Worm (Caenorhabditis elegans) whole organism, L4 larva: ENCODE data around the gene stc-1.
A peak's percentile ranks its signal among the peaks of the same experiment; 100 is the strongest.

Experiments
- D1046.2 ChIP-seq: fragments of 200-800 bp; sonication (Bioruptor generic); IDR thresholded peaks from 2 replicates; pipeline ENCODE4 v1.3.6; 2022; ENCODE audit warnings: missing genetic modification characterization, missing compliant biosample characterization
- F49E8.2 ChIP-seq: sonication (generic microtip); optimal IDR thresholded peaks from 2 replicates; lab custom pipeline; 2016; ENCODE audit warnings: missing compliant biosample characterization, mild to moderate bottlenecking, missing genetic modification characterization, borderline replicate concordance
- R02D3.7 ChIP-seq: fragments of 150-350 bp; sonication (generic microtip); optimal IDR thresholded peaks from 3 replicates; lab custom pipeline; 2014; ENCODE audit warnings: missing biosample characterization, missing genetic modification characterization
- T26A8.4 ChIP-seq: fragments of 200-800 bp; sonication (Bioruptor generic); IDR thresholded peaks from 2 replicates; pipeline ENCODE4 v1.3.6; 2022; ENCODE audit warnings: missing genetic modification characterization, missing compliant biosample characterization
- Y105C5A.15 ChIP-seq: fragments of 200-800 bp; sonication (Bioruptor generic); IDR thresholded peaks from 2 replicates; pipeline ENCODE4 v1.3.6; 2022; ENCODE audit warnings: missing genetic modification characterization, missing compliant biosample characterization
- Y5F2A.4 ChIP-seq: fragments of 200-800 bp; sonication (Bioruptor generic); optimal IDR thresholded peaks from 2 replicates; lab custom pipeline; 2018; ENCODE audit warnings: mild to moderate bottlenecking, missing genetic modification characterization, missing compliant biosample characterization
- Y75B8A.6 ChIP-seq: fragments of 200-800 bp; sonication (Bioruptor generic); IDR thresholded peaks from 2 replicates; pipeline ENCODE4 v1.3.6; 2022; ENCODE audit warnings: missing genetic modification reagents, missing genetic modification characterization, missing compliant biosample characterization
- aha-1 ChIP-seq: fragments of 150-350 bp; peaks from one replicate; lab custom pipeline; 2014; ENCODE audit warnings: missing biosample characterization, missing genetic modification characterization
- aly-2 ChIP-seq: sonication (generic microtip); optimal IDR thresholded peaks from 2 replicates; lab custom pipeline; 2018; ENCODE audit warnings: missing biosample characterization, missing genetic modification characterization
- ama-1 ChIP-seq: fragments of 150-350 bp; optimal IDR thresholded peaks from 2 replicates; lab custom pipeline; 2014; ENCODE audit warnings: inconsistent platforms, mixed read lengths
- ceh-32 ChIP-seq: sonication (generic microtip); optimal IDR thresholded peaks from 2 replicates; lab custom pipeline; 2016; ENCODE audit warnings: mild to moderate bottlenecking, missing genetic modification characterization, missing compliant biosample characterization; ENCODE audit not compliant: poor library complexity
- ceh-44 ChIP-seq: fragments of 200-800 bp; sonication (Bioruptor generic); IDR thresholded peaks from 2 replicates; pipeline ENCODE4 v1.3.6; 2022; ENCODE audit warnings: missing genetic modification reagents, missing genetic modification characterization, missing compliant biosample characterization
- ceh-62 ChIP-seq: sonication (generic microtip); optimal IDR thresholded peaks from 2 replicates; lab custom pipeline; 2017; ENCODE audit warnings: missing biosample characterization, missing genetic modification characterization
- ceh-82 ChIP-seq: sonication (generic microtip); optimal IDR thresholded peaks from 2 replicates; lab custom pipeline; 2017; ENCODE audit warnings: missing biosample characterization, missing genetic modification characterization
- ces-1 ChIP-seq: fragments of 150-350 bp; sonication (generic microtip); optimal IDR thresholded peaks from 4 replicates; lab custom pipeline; 2014; ENCODE audit warnings: missing biosample characterization, missing genetic modification reagents, missing genetic modification characterization
- cey-2 ChIP-seq: sonication (generic microtip); optimal IDR thresholded peaks from 3 replicates; lab custom pipeline; 2017; ENCODE audit warnings: missing genetic modification characterization, mild to moderate bottlenecking, missing compliant biosample characterization, antibody characterized with exemption, borderline replicate concordance; ENCODE audit not compliant: insufficient read depth
- daf-12 ChIP-seq: fragments of 150-350 bp; optimal IDR thresholded peaks from 2 replicates; lab custom pipeline; 2014; ENCODE audit warnings: missing biosample characterization, missing genetic modification reagents, missing genetic modification characterization
- daf-8 ChIP-seq: fragments of 200-800 bp; sonication (Bioruptor generic); IDR thresholded peaks from 2 replicates; pipeline ENCODE4 v1.3.6; 2022; ENCODE audit warnings: missing genetic modification characterization, missing compliant biosample characterization
- dmd-8 ChIP-seq: fragments of 200-800 bp; sonication (Bioruptor generic); IDR thresholded peaks from 2 replicates; pipeline ENCODE4 v1.3.6; 2022; ENCODE audit warnings: missing genetic modification characterization, missing compliant biosample characterization
- dmd-9 ChIP-seq: fragments of 200-800 bp; sonication (Bioruptor generic); IDR thresholded peaks from 2 replicates; pipeline ENCODE4 v1.3.6; 2022; ENCODE audit warnings: missing genetic modification reagents, missing genetic modification characterization, missing compliant biosample characterization
- duxl-1 ChIP-seq: sonication (generic microtip); optimal IDR thresholded peaks from 2 replicates; lab custom pipeline; 2016; ENCODE audit warnings: mild to moderate bottlenecking, missing genetic modification characterization, moderate library complexity, missing compliant biosample characterization; ENCODE audit not compliant: poor library complexity
- dve-1 ChIP-seq: sonication (generic microtip); optimal IDR thresholded peaks from 2 replicates; lab custom pipeline; 2017; ENCODE audit warnings: antibody characterized with exemption, mild to moderate bottlenecking, missing genetic modification characterization, missing compliant biosample characterization; ENCODE audit not compliant: insufficient read depth
- egl-27 ChIP-seq: sonication (generic microtip); optimal IDR thresholded peaks from 3 replicates; lab custom pipeline; 2017; ENCODE audit warnings: missing biosample characterization, missing genetic modification reagents, missing genetic modification characterization
- hif-1 ChIP-seq, 2 experiments: sonication (generic microtip); optimal IDR thresholded peaks; 2 replicates each; lab custom pipeline; 2016 to 2017; ENCODE audit warnings: missing compliant biosample characterization in 2 of 2, missing genetic modification characterization in 2 of 2, missing genetic modification reagents in 2 of 2, missing genotype in 2 of 2, mild to moderate bottlenecking in 1 of 2
- hlh-11 ChIP-seq: fragments of 200-800 bp; sonication (Bioruptor generic); optimal IDR thresholded peaks from 2 replicates; lab custom pipeline; 2018; ENCODE audit warnings: mild to moderate bottlenecking, missing genetic modification characterization, missing compliant biosample characterization
- hlh-30 ChIP-seq: sonication (generic microtip); optimal IDR thresholded peaks from 2 replicates; lab custom pipeline; 2017; ENCODE audit warnings: antibody characterized with exemption, mild to moderate bottlenecking, missing genetic modification characterization, missing compliant biosample characterization; ENCODE audit not compliant: insufficient read depth
- hmg-1.1 ChIP-seq: fragments of 200-800 bp; sonication (Bioruptor generic); IDR thresholded peaks from 2 replicates; pipeline ENCODE4 v1.3.6; 2022; ENCODE audit warnings: missing genetic modification reagents, missing genetic modification characterization, missing compliant biosample characterization
- lin-15B ChIP-seq: fragments of 150-350 bp; sonication (generic microtip); optimal IDR thresholded peaks from 3 replicates; lab custom pipeline; 2014; ENCODE audit warnings: missing biosample characterization, missing genetic modification characterization
- lin-29 ChIP-seq: fragments of 200-800 bp; sonication (Bioruptor generic); IDR thresholded peaks from 2 replicates; pipeline ENCODE4 v1.3.6; 2022; ENCODE audit warnings: missing genetic modification reagents, missing genetic modification characterization, missing compliant biosample characterization
- lin-38 ChIP-seq: fragments of 200-800 bp; sonication (Bioruptor generic); IDR thresholded peaks from 2 replicates; pipeline ENCODE4 v1.3.6; 2022; ENCODE audit warnings: missing genetic modification reagents, missing genetic modification characterization, missing compliant biosample characterization
- lir-3 ChIP-seq: sonication (generic microtip); optimal IDR thresholded peaks from 2 replicates; lab custom pipeline; 2016; ENCODE audit warnings: mild to moderate bottlenecking, missing genetic modification characterization, missing compliant biosample characterization
- lsy-2 ChIP-seq, 2 experiments: fragments of 150-350 bp in 1 of 2; sonication (generic microtip) in 1 of 2; optimal IDR thresholded peaks; 2 replicates each; lab custom pipeline; 2014 to 2017; ENCODE audit warnings: missing biosample characterization in 2 of 2, missing genetic modification characterization in 2 of 2
- madf-5 ChIP-seq, 2 experiments: fragments of 200-800 bp; sonication (Bioruptor generic); IDR thresholded peaks; 2 replicates each; pipeline ENCODE4 v1.3.6; 2022; ENCODE audit warnings: missing compliant biosample characterization in 2 of 2, missing genetic modification characterization in 2 of 2
- madf-9 ChIP-seq: fragments of 200-800 bp; sonication (Bioruptor generic); conservative IDR thresholded peaks from 2 replicates; pipeline ENCODE4 v1.3.6; 2022; ENCODE audit warnings: missing genetic modification reagents, missing genetic modification characterization, missing compliant biosample characterization
- mdt-29 ChIP-seq: fragments of 200-800 bp; sonication (Bioruptor generic); IDR thresholded peaks from 2 replicates; pipeline ENCODE4 v1.3.6; 2022; ENCODE audit warnings: missing genetic modification reagents, missing genetic modification characterization, missing compliant biosample characterization
- mep-1 ChIP-seq: fragments of 150-350 bp; sonication (generic microtip); optimal IDR thresholded peaks from 3 replicates; lab custom pipeline; 2014; ENCODE audit warnings: missing biosample characterization, missing genetic modification characterization
- mxl-3 ChIP-seq: fragments of 200-800 bp; sonication (Bioruptor generic); optimal IDR thresholded peaks from 2 replicates; lab custom pipeline; 2018; ENCODE audit warnings: mild to moderate bottlenecking, missing genetic modification characterization, missing compliant biosample characterization
- nhr-11 ChIP-seq: fragments of 150-350 bp; optimal IDR thresholded peaks from 2 replicates; lab custom pipeline; 2014; ENCODE audit warnings: missing biosample characterization, missing genetic modification characterization
- nhr-111 ChIP-seq: fragments of 200-800 bp; sonication (Bioruptor generic); optimal IDR thresholded peaks from 2 replicates; lab custom pipeline; 2018; ENCODE audit warnings: mild to moderate bottlenecking, missing genetic modification characterization, missing compliant biosample characterization
- nhr-42 ChIP-seq: fragments of 200-800 bp; sonication (Bioruptor generic); IDR thresholded peaks from 2 replicates; pipeline ENCODE4 v1.3.6; 2022; ENCODE audit warnings: missing genetic modification characterization, missing compliant biosample characterization
- nhr-77 ChIP-seq: fragments of 150-350 bp; optimal IDR thresholded peaks from 2 replicates; lab custom pipeline; 2014; ENCODE audit warnings: missing biosample characterization, missing genetic modification characterization
- rbr-2 ChIP-seq: sonication (generic microtip); optimal IDR thresholded peaks from 2 replicates; lab custom pipeline; 2016; ENCODE audit warnings: missing genotype, missing genetic modification characterization, missing compliant biosample characterization
- saeg-2 ChIP-seq: fragments of 200-800 bp; sonication (Bioruptor generic); IDR thresholded peaks from 2 replicates; pipeline ENCODE4 v1.3.6; 2022; ENCODE audit warnings: missing genetic modification reagents, missing genetic modification characterization, missing compliant biosample characterization
- set-16 ChIP-seq: fragments of 200-800 bp; sonication (Bioruptor generic); IDR thresholded peaks from 2 replicates; pipeline ENCODE4 v1.3.6; 2022; ENCODE audit warnings: missing genetic modification reagents, missing genetic modification characterization, missing compliant biosample characterization
- snpc-4 ChIP-seq: fragments of 150-350 bp; optimal IDR thresholded peaks from 2 replicates; lab custom pipeline; 2014; ENCODE audit warnings: missing biosample characterization, missing genetic modification characterization
- spr-3 ChIP-seq: fragments of 200-800 bp; sonication (Bioruptor generic); optimal IDR thresholded peaks from 2 replicates; lab custom pipeline; 2018; ENCODE audit warnings: mild to moderate bottlenecking, missing genetic modification characterization, missing compliant biosample characterization
- unc-130 ChIP-seq: sonication (generic microtip); optimal IDR thresholded peaks from 2 replicates; lab custom pipeline; 2016; ENCODE audit warnings: missing genetic modification reagents, missing genetic modification characterization, missing compliant biosample characterization
- unc-39 ChIP-seq: sonication (generic microtip); optimal IDR thresholded peaks from 2 replicates; lab custom pipeline; 2017; ENCODE audit warnings: missing biosample characterization, missing genetic modification characterization
- zfp-3 ChIP-seq: fragments of 200-800 bp; sonication (Bioruptor generic); conservative IDR thresholded peaks from 2 replicates; pipeline ENCODE4 v1.3.6; 2022; ENCODE audit warnings: missing genetic modification reagents, missing genetic modification characterization, missing compliant biosample characterization
- ztf-11 ChIP-seq: fragments of 150-350 bp; optimal IDR thresholded peaks from 2 replicates; lab custom pipeline; 2014; ENCODE audit warnings: missing biosample characterization, missing genetic modification characterization
- ztf-7 ChIP-seq: fragments of 150-350 bp; optimal IDR thresholded peaks from 2 replicates; lab custom pipeline; 2014; ENCODE audit warnings: missing biosample characterization, missing genetic modification characterization

Gene stc-1

ce11 chrII:8546975-8547374, 19.0 kb downstream of the stc-1 start (continued):
- TF ChIP-seq ceh-62 (tag; lab: Kevin White, UChicago) (no peak), ceh-82 (tag; lab: Kevin White, UChicago) (no peak), Y5F2A.4 (GFP tag; lab: Kevin White, UChicago) (peak; percentile 80), Y105C5A.15 (no peak; the same call in 1 of the 2 replicates), madf-9 (GFP tag; lab: Robert Waterston, UW) (peak; percentile 72), daf-12 (tag; lab: Kevin White, UChicago) (no peak), saeg-2 (GFP tag; lab: Robert Waterston, UW) (peak; percentile 61; the same call in 1 of the 2 replicates), spr-3 (GFP tag; lab: Kevin White, UChicago) (peak; percentile 79), Y75B8A.6 (GFP tag; lab: Robert Waterston, UW) (peak; percentile 61; the same call in 1 of the 2 replicates), R02D3.7 (tag; lab: Kevin White, UChicago) (peak; percentile 7), F49E8.2 (tag; lab: Kevin White, UChicago) (peak; percentile 55), nhr-111 (peak; percentile 89), nhr-42 (GFP tag; lab: Robert Waterston, UW) (peak; percentile 88), nhr-77 (peak; percentile 13), daf-8 (no peak), lin-15B (tag; lab: Kevin White, UChicago) (no peak), hlh-30 (tag; lab: Kevin White, UChicago) (peak; percentile 74), aha-1 (tag; lab: Kevin White, UChicago) (peak; percentile 95), ces-1 (GFP tag; lab: Kevin White, UChicago) (no peak), ceh-32 (no peak), ztf-7 (tag; lab: Kevin White, UChicago) (no peak), ceh-44 (GFP tag; lab: Robert Waterston, UW) (peak; percentile 70; the same call in 1 of the 2 replicates), lin-29 (GFP tag; lab: Robert Waterston, UW) (0 out of 2 replicates have a peak, but pooled peaks have one; percentile 29), zfp-3 (GFP tag; lab: Robert Waterston, UW) (peak; percentile 72), hif-1 (tag; optimal IDR thresholded peaks at IDR 0.05; lab: Kevin White, UChicago) (peak in 1 of 2 experiments; percentile 5), lir-3 (tag; lab: Kevin White, UChicago) (peak; percentile 53), aly-2 (tag; lab: Kevin White, UChicago) (peak; percentile 15), madf-5 (GFP tag; IDR thresholded peaks at IDR 0.05; lab: Robert Waterston, UW) (peak in 1 of 2 experiments; percentile 83; a peak in 2 of 4 replicates), D1046.2 (GFP tag; lab: Robert Waterston, UW) (no peak), unc-130 (GFP tag; lab: Kevin White, UChicago) (peak; percentile 47), hmg-1.1 (GFP tag; lab: Robert Waterston, UW) (no peak; the same call in none of the 2 replicates), mxl-3 (GFP tag; lab: Kevin White, UChicago) (peak; percentile 88), ama-1 (lab: Kevin White, UChicago) (no peak), egl-27 (tag; lab: Kevin White, UChicago) (no peak), set-16 (GFP tag; lab: Robert Waterston, UW) (no peak), rbr-2 (tag; lab: Kevin White, UChicago) (peak; percentile 59), dmd-8 (GFP tag; lab: Robert Waterston, UW) (no peak; the same call in none of the 2 replicates), unc-39 (tag; lab: Kevin White, UChicago) (no peak), dve-1 (no peak), dmd-9 (GFP tag; lab: Robert Waterston, UW) (0 out of 2 replicates have a peak, but pooled peaks have one; percentile 66), ztf-11 (tag; lab: Kevin White, UChicago) (no peak), mdt-29 (GFP tag; lab: Robert Waterston, UW) (no peak; the same call in 1 of the 2 replicates), nhr-11 (tag; lab: Kevin White, UChicago) (peak; percentile 32), lsy-2 (tag; optimal IDR thresholded peaks at IDR 0.05; lab: Kevin White, UChicago) (no peak), cey-2 (no peak), snpc-4 (no peak), T26A8.4 (GFP tag; lab: Robert Waterston, UW) (no peak; the same call in 1 of the 2 replicates), hlh-11 (tag; lab: Kevin White, UChicago) (peak; percentile 72), lin-38 (no peak; the same call in 1 of the 2 replicates), duxl-1 (tag; lab: Kevin White, UChicago) (peak; percentile 81), mep-1 (tag; lab: Kevin White, UChicago) (no peak)
